Fruit fly (Drosophila melanogaster) whole organism, embryonic: ENCODE results near the gene CG15894.

Experiments used
- CG11456 ChIP-seq: fragments of 200-800 bp; sonication (Bioruptor generic); IDR thresholded peaks from 3 replicates; pipeline ENCODE4 v1.3.6; 2022; ENCODE audit warnings: missing biosample characterization, missing genetic modification characterization
- CG12071 ChIP-seq: fragments of 200-800 bp; sonication (Bioruptor generic); optimal IDR thresholded peaks from 3 replicates; lab custom pipeline; 2018; ENCODE audit warnings: missing biosample characterization, mild to moderate bottlenecking, missing genetic modification characterization
- CG4424 ChIP-seq: fragments of 200-800 bp; sonication (Bioruptor generic); optimal IDR thresholded peaks from 3 replicates; lab custom pipeline; 2016; ENCODE audit warnings: missing biosample characterization, missing genetic modification characterization
- Dad ChIP-seq: fragments of 200-800 bp; sonication (Bioruptor generic); optimal IDR thresholded peaks from 3 replicates; lab custom pipeline; 2016; ENCODE audit warnings: missing biosample characterization, missing genetic modification characterization
- Hand ChIP-seq: fragments of 200-800 bp; sonication (Bioruptor generic); optimal IDR thresholded peaks from 2 replicates; lab custom pipeline; 2017; ENCODE audit warnings: mild to moderate bottlenecking, missing biosample characterization, missing genetic modification reagents, missing genetic modification characterization
- Nf-YA ChIP-seq: fragments of 200-800 bp; sonication (Bioruptor generic); IDR thresholded peaks from 2 replicates; pipeline ENCODE4 v1.3.6; 2022; ENCODE audit warnings: missing biosample characterization, missing genetic modification characterization
- Side ChIP-seq: fragments of 200-800 bp; sonication (Bioruptor generic); optimal IDR thresholded peaks from 2 replicates; lab custom pipeline; 2016; ENCODE audit warnings: missing biosample characterization, missing genetic modification characterization
- Usf ChIP-seq: fragments of 200-800 bp; sonication (Bioruptor generic); optimal IDR thresholded peaks from 2 replicates; lab custom pipeline; 2017; ENCODE audit warnings: missing genotype, missing biosample characterization, missing genetic modification characterization
- h ChIP-seq: fragments of >200 bp; optimal IDR thresholded peaks from 2 replicates; lab custom pipeline; 2017
- stwl ChIP-seq: fragments of 200-800 bp; sonication (Bioruptor generic); optimal IDR thresholded peaks from 3 replicates; lab custom pipeline; 2018; ENCODE audit warnings: missing biosample characterization, mild to moderate bottlenecking, missing genetic modification characterization, moderate library complexity

- TF ChIP-seq stwl (tag; lab: Kevin White, UChicago) (peak; percentile 36), CG12071 (GFP tag; lab: Kevin White, UChicago) (no peak), CG11456 (peak; percentile 45; the same call in 1 of the 3 replicates), h (no peak), Dad (GFP tag; lab: Kevin White, UChicago) (no peak), Hand (no peak), CG4424 (peak; percentile 42), Nf-YA (GFP tag; lab: Robert Waterston, UW) (no peak), Side (GFP tag; lab: Kevin White, UChicago) (peak; percentile 36), Usf (GFP tag; lab: Kevin White, UChicago) (no peak)
These were observed 30.0 kb upstream of the CG15894 start for dm6 chrX:6278879-6279628.
